Fruit fly (Drosophila melanogaster) whole organism, adult: ENCODE data around the gene Drsl4.

Experiments
- CG11617 ChIP-seq: fragments of 200-800 bp; sonication (Bioruptor generic); optimal IDR thresholded peaks from 2 replicates; lab custom pipeline; 2017; ENCODE audit warnings: mild to moderate bottlenecking, missing biosample characterization, missing genetic modification reagents, missing genetic modification characterization
- CG12768 ChIP-seq: fragments of 200-800 bp; sonication (Bioruptor generic); optimal IDR thresholded peaks from 2 replicates; lab custom pipeline; 2017; ENCODE audit warnings: missing biosample characterization, missing genetic modification characterization, mild to moderate bottlenecking, moderate library complexity, missing genetic modification reagents
- CG14711 ChIP-seq: fragments of 200-800 bp; sonication (Bioruptor generic); optimal IDR thresholded peaks from 2 replicates; lab custom pipeline; 2018; ENCODE audit warnings: missing biosample characterization, mild to moderate bottlenecking, missing genetic modification characterization, moderate library complexity
- CG1620 ChIP-seq: fragments of 200-800 bp; sonication (Bioruptor generic); optimal IDR thresholded peaks from 2 replicates; lab custom pipeline; 2016; ENCODE audit warnings: missing biosample characterization, missing genetic modification characterization
- CG33017 ChIP-seq: fragments of 200-800 bp; sonication (Bioruptor generic); optimal IDR thresholded peaks from 2 replicates; lab custom pipeline; 2018; ENCODE audit warnings: missing biosample characterization, mild to moderate bottlenecking, missing genetic modification characterization, moderate library complexity
- CG5204 ChIP-seq: fragments of 200-800 bp; sonication (Bioruptor generic); optimal IDR thresholded peaks from 2 replicates; lab custom pipeline; 2016; ENCODE audit warnings: missing biosample characterization, missing genetic modification characterization
- CG7045 ChIP-seq: fragments of 200-800 bp; sonication (Bioruptor generic); optimal IDR thresholded peaks from 2 replicates; lab custom pipeline; 2017; ENCODE audit warnings: missing biosample characterization, mild to moderate bottlenecking, missing genetic modification characterization
- CG7101 ChIP-seq: fragments of 200-800 bp; sonication (Bioruptor generic); optimal IDR thresholded peaks from 2 replicates; lab custom pipeline; 2018; ENCODE audit warnings: missing biosample characterization, mild to moderate bottlenecking, missing genetic modification characterization, moderate library complexity
- Clk ChIP-seq: fragments of 200-800 bp; sonication (Bioruptor generic); optimal IDR thresholded peaks from 2 replicates; lab custom pipeline; 2017; ENCODE audit warnings: missing biosample characterization, missing genetic modification characterization
- Crg-1 ChIP-seq: fragments of 200-800 bp; sonication (Bioruptor generic); optimal IDR thresholded peaks from 2 replicates; lab custom pipeline; 2016; ENCODE audit warnings: missing biosample characterization, missing genetic modification characterization
- Hr96 ChIP-seq: fragments of 200-800 bp; sonication (Bioruptor generic); optimal IDR thresholded peaks from 2 replicates; lab custom pipeline; 2016; ENCODE audit warnings: missing biosample characterization, missing genetic modification characterization
- Mnt ChIP-seq: fragments of 200-800 bp; sonication (Bioruptor generic); optimal IDR thresholded peaks from 2 replicates; lab custom pipeline; 2016; ENCODE audit warnings: missing biosample characterization, mild to moderate bottlenecking, missing genetic modification characterization
- bab1 ChIP-seq: fragments of 200-800 bp; sonication (Bioruptor generic); optimal IDR thresholded peaks from 3 replicates; lab custom pipeline; 2019; ENCODE audit warnings: missing biosample characterization, mild to moderate bottlenecking, missing genetic modification characterization, moderate library complexity
- cic ChIP-seq: fragments of 200-800 bp; sonication (Bioruptor generic); optimal IDR thresholded peaks from 2 replicates; lab custom pipeline; 2017; ENCODE audit warnings: missing biosample characterization, mild to moderate bottlenecking, missing genetic modification characterization, moderate library complexity
- cnc ChIP-seq, 2 experiments: fragments of >200 bp; optimal IDR thresholded peaks; 2 replicates each; lab custom pipeline; 2017
- kay ChIP-seq: fragments of 200-800 bp; sonication (Bioruptor generic); peaks from one replicate; lab custom pipeline; 2016; ENCODE audit warnings: missing biosample characterization, missing genetic modification characterization, borderline replicate concordance
- ovo ChIP-seq: fragments of 200-800 bp; sonication (Bioruptor generic); optimal IDR thresholded peaks from 2 replicates; lab custom pipeline; 2016; ENCODE audit warnings: missing biosample characterization, missing genetic modification characterization
- pad ChIP-seq: fragments of 200-800 bp; sonication (Bioruptor generic); optimal IDR thresholded peaks from 3 replicates; lab custom pipeline; 2017; ENCODE audit warnings: missing biosample characterization, missing genetic modification characterization, mild to moderate bottlenecking, moderate library complexity, missing genetic modification reagents
- tj ChIP-seq: fragments of 200-800 bp; sonication (Bioruptor generic); optimal IDR thresholded peaks from 3 replicates; lab custom pipeline; 2017; ENCODE audit warnings: missing biosample characterization, mild to moderate bottlenecking, missing genetic modification characterization, moderate library complexity
- toe ChIP-seq: fragments of 200-800 bp; sonication (Bioruptor generic); optimal IDR thresholded peaks from 2 replicates; lab custom pipeline; 2016; ENCODE audit warnings: missing biosample characterization, missing genetic modification characterization

The Drsl4 gene

dm6 chr3L:3303087-3303526, 12.3 kb upstream of the Drsl4 start, which contains the start of gene CG14968:
Gene CG14968 (minus strand): TSS chr3L:3303112.
- TF ChIP-seq toe (GFP tag; lab: Kevin White, UChicago) = peak; percentile 81
- peak; percentile 92 for TF ChIP-seq CG12768 (GFP tag; lab: Kevin White, UChicago)
- no peak for TF ChIP-seq cnc (optimal IDR thresholded peaks at IDR 0.05; lab: Kevin White, UChicago)
- TF ChIP-seq CG1620 (GFP tag; lab: Kevin White, UChicago) = peak; percentile 80
- TF ChIP-seq Mnt (GFP tag; lab: Kevin White, UChicago) = peak; percentile 62
- peak; percentile 80 for TF ChIP-seq Hr96
- peak; percentile 89 for TF ChIP-seq CG11617 (GFP tag; lab: Kevin White, UChicago)
- peak; percentile 56 for TF ChIP-seq tj (GFP tag; lab: Kevin White, UChicago)
- TF ChIP-seq cic (GFP tag; lab: Kevin White, UChicago) = peak; percentile 40
- peak; percentile 96 for TF ChIP-seq bab1 (GFP tag; lab: Kevin White, UChicago)
- peak; percentile 86 for TF ChIP-seq Clk (GFP tag; lab: Kevin White, UChicago)
- peak; percentile 85 for TF ChIP-seq Crg-1 (GFP tag; lab: Kevin White, UChicago)
- peak; percentile 65 for TF ChIP-seq ovo
- peak; percentile 93 for TF ChIP-seq CG33017 (tag; lab: Kevin White, UChicago)
- TF ChIP-seq kay = peak; percentile 94
- TF ChIP-seq CG7101 = peak; percentile 94
- TF ChIP-seq CG5204 (GFP tag; lab: Kevin White, UChicago) = peak; percentile 85
- peak; percentile 90 for TF ChIP-seq CG7045 (GFP tag; lab: Kevin White, UChicago)
- TF ChIP-seq pad (GFP tag; lab: Kevin White, UChicago) = peak; percentile 70
- TF ChIP-seq CG14711 (tag; lab: Kevin White, UChicago) = peak; percentile 93

- TF ChIP-seq CG5204 (GFP tag; lab: Kevin White, UChicago) = no peak
- TF ChIP-seq bab1 (GFP tag; lab: Kevin White, UChicago) = no peak
- TF ChIP-seq ovo = no peak
- no peak for TF ChIP-seq toe (GFP tag; lab: Kevin White, UChicago)
- TF ChIP-seq CG11617 (GFP tag; lab: Kevin White, UChicago) = no peak
- no peak for TF ChIP-seq Clk (GFP tag; lab: Kevin White, UChicago)
- no peak for TF ChIP-seq CG1620 (GFP tag; lab: Kevin White, UChicago)
- TF ChIP-seq CG12768 (GFP tag; lab: Kevin White, UChicago) = no peak
- peak; percentile 65 for TF ChIP-seq pad (GFP tag; lab: Kevin White, UChicago)
- no peak for TF ChIP-seq CG7101
- TF ChIP-seq CG33017 (tag; lab: Kevin White, UChicago) = no peak
- TF ChIP-seq cnc (optimal IDR thresholded peaks at IDR 0.05; lab: Kevin White, UChicago) = peak; percentile 56 to 86
- TF ChIP-seq CG7045 (GFP tag; lab: Kevin White, UChicago) = peak; percentile 12
- peak; percentile 41 for TF ChIP-seq CG14711 (tag; lab: Kevin White, UChicago)
- TF ChIP-seq Hr96 = no peak
- TF ChIP-seq Crg-1 (GFP tag; lab: Kevin White, UChicago) = no peak
- peak; percentile 64 for TF ChIP-seq kay
- TF ChIP-seq Mnt (GFP tag; lab: Kevin White, UChicago) = peak; percentile 88
- TF ChIP-seq cic (GFP tag; lab: Kevin White, UChicago) = peak; percentile 50
- TF ChIP-seq tj (GFP tag; lab: Kevin White, UChicago) = peak; percentile 3
Observed at dm6 chr3L:3303534-3304459, 11.6 kb upstream of the Drsl4 start, which contains the start of gene ZnT63C. Gene ZnT63C (plus strand): TSS chr3L:3303708.

dm6 chr3L:3304740-3305139, 10.7 kb upstream of the Drsl4 start:
- TF ChIP-seq CG33017 (tag; lab: Kevin White, UChicago) (no peak), CG1620 (GFP tag; lab: Kevin White, UChicago) (no peak), CG14711 (tag; lab: Kevin White, UChicago) (no peak), CG11617 (GFP tag; lab: Kevin White, UChicago) (no peak), Clk (GFP tag; lab: Kevin White, UChicago) (no peak), ovo (no peak), Crg-1 (GFP tag; lab: Kevin White, UChicago) (no peak), pad (GFP tag; lab: Kevin White, UChicago) (no peak), CG7045 (GFP tag; lab: Kevin White, UChicago) (no peak), tj (GFP tag; lab: Kevin White, UChicago) (no peak), cic (GFP tag; lab: Kevin White, UChicago) (no peak), toe (GFP tag; lab: Kevin White, UChicago) (no peak), CG12768 (GFP tag; lab: Kevin White, UChicago) (no peak)

dm6 chr3L:3305430-3305829, 10.0 kb upstream of the Drsl4 start:
- TF ChIP-seq CG7045 (GFP tag; lab: Kevin White, UChicago) (no peak), cic (GFP tag; lab: Kevin White, UChicago) (no peak), CG12768 (GFP tag; lab: Kevin White, UChicago) (no peak), Hr96 (no peak), ovo (no peak), CG5204 (GFP tag; lab: Kevin White, UChicago) (no peak), Crg-1 (GFP tag; lab: Kevin White, UChicago) (no peak), CG1620 (GFP tag; lab: Kevin White, UChicago) (no peak), kay (no peak), tj (GFP tag; lab: Kevin White, UChicago) (no peak), CG11617 (GFP tag; lab: Kevin White, UChicago) (no peak), CG33017 (tag; lab: Kevin White, UChicago) (no peak)

- TF ChIP-seq CG5204 (GFP tag; lab: Kevin White, UChicago) = no peak
- TF ChIP-seq toe (GFP tag; lab: Kevin White, UChicago) = no peak
- TF ChIP-seq CG7101 = no peak
- TF ChIP-seq CG33017 (tag; lab: Kevin White, UChicago) = no peak
- TF ChIP-seq ovo = no peak
- no peak for TF ChIP-seq Crg-1 (GFP tag; lab: Kevin White, UChicago)
- peak; percentile 14 for TF ChIP-seq kay
- TF ChIP-seq CG11617 (GFP tag; lab: Kevin White, UChicago) = no peak
Observed at dm6 chr3L:3306515-3306914, 8.9 kb upstream of the Drsl4 start.
